Fruit fly (Drosophila melanogaster) whole organism, wandering third instar larva: ENCODE results near the gene CG6066.

Source experiments
- Abd-B ChIP-seq: fragments of >200 bp; optimal IDR thresholded peaks from 2 replicates; lab custom pipeline; 2017; ENCODE audit warnings: missing biosample characterization, missing genetic modification characterization
- CrebA ChIP-seq: fragments of 200-800 bp; sonication (Bioruptor generic); optimal IDR thresholded peaks from 2 replicates; lab custom pipeline; 2016; ENCODE audit warnings: missing biosample characterization, mild to moderate bottlenecking, missing genetic modification characterization, borderline replicate concordance
- Myc ChIP-seq: fragments of >200 bp; optimal IDR thresholded peaks from 2 replicates; lab custom pipeline; 2017
- br ChIP-seq: fragments of 200-800 bp; sonication (Bioruptor generic); optimal IDR thresholded peaks from 2 replicates; lab custom pipeline; 2016; ENCODE audit warnings: missing biosample characterization, missing genetic modification characterization
- fru ChIP-seq: fragments of 200-800 bp; sonication (Bioruptor generic); optimal IDR thresholded peaks from 3 replicates; lab custom pipeline; 2016; ENCODE audit warnings: missing biosample characterization, mild to moderate bottlenecking, missing genetic modification characterization
- h ChIP-seq: fragments of 200-800 bp; sonication (Bioruptor generic); optimal IDR thresholded peaks from 3 replicates; lab custom pipeline; 2016; ENCODE audit warnings: missing biosample characterization, mild to moderate bottlenecking, missing genetic modification characterization
- rgr ChIP-seq: fragments of 200-800 bp; sonication (Bioruptor generic); optimal IDR thresholded peaks from 3 replicates; lab custom pipeline; 2016; ENCODE audit warnings: missing biosample characterization, mild to moderate bottlenecking, missing genetic modification characterization
- sage ChIP-seq: fragments of 200-800 bp; sonication (Bioruptor generic); optimal IDR thresholded peaks from 2 replicates; lab custom pipeline; 2016; ENCODE audit warnings: missing biosample characterization, mild to moderate bottlenecking, missing genetic modification characterization

dm6 chr3R:27134728-27135361 is 18.3 kb upstream of the CG6066 start:
- TF ChIP-seq rgr (GFP tag; lab: Kevin White, UChicago): no peak
- TF ChIP-seq br (GFP tag; lab: Kevin White, UChicago): no peak
- no peak for TF ChIP-seq CrebA (GFP tag; lab: Kevin White, UChicago)
- no peak for TF ChIP-seq Abd-B (GFP tag; lab: Kevin White, UChicago)
- no peak for TF ChIP-seq Myc (lab: Kevin White, UChicago)
- no peak for TF ChIP-seq h (GFP tag; lab: Kevin White, UChicago)
- no peak for TF ChIP-seq sage (GFP tag; lab: Kevin White, UChicago)
- no peak for TF ChIP-seq fru (GFP tag; lab: Kevin White, UChicago)
